Fruit fly (Drosophila melanogaster) whole organism, adult: ENCODE results near the gene frj.

Source experiments
- CG11617 ChIP-seq: fragments of 200-800 bp; sonication (Bioruptor generic); optimal IDR thresholded peaks from 2 replicates; lab custom pipeline; 2017; ENCODE audit warnings: mild to moderate bottlenecking, missing biosample characterization, missing genetic modification reagents, missing genetic modification characterization
- CG12768 ChIP-seq: fragments of 200-800 bp; sonication (Bioruptor generic); optimal IDR thresholded peaks from 2 replicates; lab custom pipeline; 2017; ENCODE audit warnings: missing biosample characterization, missing genetic modification characterization, mild to moderate bottlenecking, moderate library complexity, missing genetic modification reagents
- CG14711 ChIP-seq: fragments of 200-800 bp; sonication (Bioruptor generic); optimal IDR thresholded peaks from 2 replicates; lab custom pipeline; 2018; ENCODE audit warnings: missing biosample characterization, mild to moderate bottlenecking, missing genetic modification characterization, moderate library complexity
- CG1620 ChIP-seq: fragments of 200-800 bp; sonication (Bioruptor generic); optimal IDR thresholded peaks from 2 replicates; lab custom pipeline; 2016; ENCODE audit warnings: missing biosample characterization, missing genetic modification characterization
- CG33017 ChIP-seq: fragments of 200-800 bp; sonication (Bioruptor generic); optimal IDR thresholded peaks from 2 replicates; lab custom pipeline; 2018; ENCODE audit warnings: missing biosample characterization, mild to moderate bottlenecking, missing genetic modification characterization, moderate library complexity
- CG5204 ChIP-seq: fragments of 200-800 bp; sonication (Bioruptor generic); optimal IDR thresholded peaks from 2 replicates; lab custom pipeline; 2016; ENCODE audit warnings: missing biosample characterization, missing genetic modification characterization
- CG7045 ChIP-seq: fragments of 200-800 bp; sonication (Bioruptor generic); optimal IDR thresholded peaks from 2 replicates; lab custom pipeline; 2017; ENCODE audit warnings: missing biosample characterization, mild to moderate bottlenecking, missing genetic modification characterization
- CG7101 ChIP-seq: fragments of 200-800 bp; sonication (Bioruptor generic); optimal IDR thresholded peaks from 2 replicates; lab custom pipeline; 2018; ENCODE audit warnings: missing biosample characterization, mild to moderate bottlenecking, missing genetic modification characterization, moderate library complexity
- Clk ChIP-seq: fragments of 200-800 bp; sonication (Bioruptor generic); optimal IDR thresholded peaks from 2 replicates; lab custom pipeline; 2017; ENCODE audit warnings: missing biosample characterization, missing genetic modification characterization
- Crg-1 ChIP-seq: fragments of 200-800 bp; sonication (Bioruptor generic); optimal IDR thresholded peaks from 2 replicates; lab custom pipeline; 2016; ENCODE audit warnings: missing biosample characterization, missing genetic modification characterization
- Hr96 ChIP-seq: fragments of 200-800 bp; sonication (Bioruptor generic); optimal IDR thresholded peaks from 2 replicates; lab custom pipeline; 2016; ENCODE audit warnings: missing biosample characterization, missing genetic modification characterization
- Mnt ChIP-seq: fragments of 200-800 bp; sonication (Bioruptor generic); optimal IDR thresholded peaks from 2 replicates; lab custom pipeline; 2016; ENCODE audit warnings: missing biosample characterization, mild to moderate bottlenecking, missing genetic modification characterization
- bab1 ChIP-seq: fragments of 200-800 bp; sonication (Bioruptor generic); optimal IDR thresholded peaks from 3 replicates; lab custom pipeline; 2019; ENCODE audit warnings: missing biosample characterization, mild to moderate bottlenecking, missing genetic modification characterization, moderate library complexity
- cic ChIP-seq: fragments of 200-800 bp; sonication (Bioruptor generic); optimal IDR thresholded peaks from 2 replicates; lab custom pipeline; 2017; ENCODE audit warnings: missing biosample characterization, mild to moderate bottlenecking, missing genetic modification characterization, moderate library complexity
- cnc ChIP-seq, 2 experiments: fragments of >200 bp; optimal IDR thresholded peaks; 2 replicates each; lab custom pipeline; 2017
- kay ChIP-seq: fragments of 200-800 bp; sonication (Bioruptor generic); peaks from one replicate; lab custom pipeline; 2016; ENCODE audit warnings: missing biosample characterization, missing genetic modification characterization, borderline replicate concordance
- ovo ChIP-seq: fragments of 200-800 bp; sonication (Bioruptor generic); optimal IDR thresholded peaks from 2 replicates; lab custom pipeline; 2016; ENCODE audit warnings: missing biosample characterization, missing genetic modification characterization
- pad ChIP-seq: fragments of 200-800 bp; sonication (Bioruptor generic); optimal IDR thresholded peaks from 3 replicates; lab custom pipeline; 2017; ENCODE audit warnings: missing biosample characterization, missing genetic modification characterization, mild to moderate bottlenecking, moderate library complexity, missing genetic modification reagents
- tj ChIP-seq: fragments of 200-800 bp; sonication (Bioruptor generic); optimal IDR thresholded peaks from 3 replicates; lab custom pipeline; 2017; ENCODE audit warnings: missing biosample characterization, mild to moderate bottlenecking, missing genetic modification characterization, moderate library complexity
- toe ChIP-seq: fragments of 200-800 bp; sonication (Bioruptor generic); optimal IDR thresholded peaks from 2 replicates; lab custom pipeline; 2016; ENCODE audit warnings: missing biosample characterization, missing genetic modification characterization

frj gene

DNA sequence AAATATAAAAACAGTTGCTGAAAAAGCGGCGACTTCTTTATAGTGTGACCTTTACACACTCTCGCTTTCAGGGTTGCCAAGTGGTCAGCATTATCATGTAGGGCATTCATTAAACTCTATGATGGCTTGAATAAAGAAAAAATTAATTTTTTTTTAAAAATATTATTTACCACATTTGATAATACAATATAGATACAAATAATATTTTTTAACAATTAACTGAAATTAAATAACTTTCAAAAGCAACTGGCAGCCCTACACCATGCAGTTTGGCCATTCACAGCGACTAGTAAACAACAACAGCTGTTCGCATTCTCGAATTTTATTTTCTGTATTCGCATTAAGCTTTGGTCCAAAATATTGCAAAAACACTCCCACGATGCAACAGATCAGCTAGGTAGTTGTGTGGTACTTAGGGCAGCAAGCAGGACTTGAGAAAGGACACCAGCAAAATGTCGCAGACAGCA lies 35.0 kb downstream of the frj start, which contains the start of the genes Phf5a and CG31638:
Gene Phf5a, minus strand, starts transcription at position 61 of the 467 bp plus-strand sequence.
Gene CG31638, plus strand, starts transcription at position 279 of the 467 bp plus-strand sequence.
- peak; percentile 95 for TF ChIP-seq CG33017 (tag; lab: Kevin White, UChicago)
- TF ChIP-seq Hr96 = no peak
- no peak for TF ChIP-seq toe (GFP tag; lab: Kevin White, UChicago)
- TF ChIP-seq cic = peak; percentile 29
- TF ChIP-seq CG7045 (GFP tag; lab: Kevin White, UChicago) = peak; percentile 62
- TF ChIP-seq CG5204 = no peak
- TF ChIP-seq CG11617 (GFP tag; lab: Kevin White, UChicago) = peak; percentile 88
- peak; percentile 84 for TF ChIP-seq pad (GFP tag; lab: Kevin White, UChicago)
- TF ChIP-seq CG7101 (tag; lab: Kevin White, UChicago) = peak; percentile 97
- TF ChIP-seq Crg-1 (GFP tag; lab: Kevin White, UChicago) = peak; percentile 92
- no peak for TF ChIP-seq kay (GFP tag; lab: Kevin White, UChicago)
- TF ChIP-seq cnc (optimal IDR thresholded peaks at IDR 0.05; lab: Kevin White, UChicago) = no peak
- TF ChIP-seq CG12768 (GFP tag; lab: Kevin White, UChicago) = peak; percentile 97
- TF ChIP-seq Clk (GFP tag; lab: Kevin White, UChicago) = peak; percentile 86
- TF ChIP-seq bab1 (GFP tag; lab: Kevin White, UChicago) = peak; percentile 66
- peak; percentile 27 for TF ChIP-seq CG1620 (GFP tag; lab: Kevin White, UChicago)
- peak; percentile 85 for TF ChIP-seq ovo (GFP tag; lab: Kevin White, UChicago)
- TF ChIP-seq CG14711 (tag; lab: Kevin White, UChicago) = peak; percentile 100
- TF ChIP-seq Mnt (GFP tag; lab: Kevin White, UChicago) = peak; percentile 88
- TF ChIP-seq tj (GFP tag; lab: Kevin White, UChicago) = peak; percentile 84

DNA sequence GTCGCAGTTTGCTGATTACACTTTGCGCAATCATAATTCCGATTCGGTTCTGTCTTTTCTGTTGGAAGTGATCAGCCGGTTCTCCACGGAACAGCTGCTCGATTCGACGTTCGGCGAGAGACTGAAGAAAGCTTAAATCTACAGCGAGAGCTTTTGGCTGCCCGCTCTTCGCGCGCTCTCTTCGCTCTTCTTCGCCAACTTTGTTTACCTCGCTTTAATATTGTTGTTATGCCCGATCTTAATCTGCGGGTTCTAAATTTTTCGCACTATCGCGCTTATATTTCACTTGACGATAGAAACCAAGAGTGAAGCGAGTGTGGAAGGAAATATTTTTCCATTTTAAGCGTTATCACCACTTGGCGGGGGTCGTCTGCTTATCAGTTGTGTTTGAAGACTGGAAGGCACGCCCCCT lies 38.6 kb downstream of the frj start, which contains the start of gene CG9547:
Gene CG9547, minus strand, starts transcription at position 128 of the 412 bp plus-strand sequence.
- no peak for TF ChIP-seq toe (GFP tag; lab: Kevin White, UChicago)
- TF ChIP-seq kay (GFP tag; lab: Kevin White, UChicago) = no peak
- no peak for TF ChIP-seq CG5204
- TF ChIP-seq CG14711 (tag; lab: Kevin White, UChicago) = no peak
- TF ChIP-seq CG7101 (tag; lab: Kevin White, UChicago) = peak; percentile 69
- TF ChIP-seq Hr96 = no peak
- peak; percentile 44 for TF ChIP-seq Crg-1 (GFP tag; lab: Kevin White, UChicago)
- TF ChIP-seq bab1 (GFP tag; lab: Kevin White, UChicago) = peak; percentile 68
- TF ChIP-seq CG11617 (GFP tag; lab: Kevin White, UChicago) = peak; percentile 48
- peak; percentile 36 for TF ChIP-seq tj (GFP tag; lab: Kevin White, UChicago)
- peak; percentile 93 for TF ChIP-seq cic
- TF ChIP-seq CG12768 (GFP tag; lab: Kevin White, UChicago) = peak; percentile 87
- TF ChIP-seq ovo (GFP tag; lab: Kevin White, UChicago) = no peak
- TF ChIP-seq CG33017 (tag; lab: Kevin White, UChicago) = peak; percentile 79
- peak; percentile 48 for TF ChIP-seq Mnt (GFP tag; lab: Kevin White, UChicago)
- TF ChIP-seq CG7045 (GFP tag; lab: Kevin White, UChicago) = peak; percentile 24
- TF ChIP-seq cnc (optimal IDR thresholded peaks at IDR 0.05; lab: Kevin White, UChicago) = no peak
- peak; percentile 9 for TF ChIP-seq pad (GFP tag; lab: Kevin White, UChicago)
- TF ChIP-seq CG1620 (GFP tag; lab: Kevin White, UChicago) = no peak
- TF ChIP-seq Clk (GFP tag; lab: Kevin White, UChicago) = no peak

DNA sequence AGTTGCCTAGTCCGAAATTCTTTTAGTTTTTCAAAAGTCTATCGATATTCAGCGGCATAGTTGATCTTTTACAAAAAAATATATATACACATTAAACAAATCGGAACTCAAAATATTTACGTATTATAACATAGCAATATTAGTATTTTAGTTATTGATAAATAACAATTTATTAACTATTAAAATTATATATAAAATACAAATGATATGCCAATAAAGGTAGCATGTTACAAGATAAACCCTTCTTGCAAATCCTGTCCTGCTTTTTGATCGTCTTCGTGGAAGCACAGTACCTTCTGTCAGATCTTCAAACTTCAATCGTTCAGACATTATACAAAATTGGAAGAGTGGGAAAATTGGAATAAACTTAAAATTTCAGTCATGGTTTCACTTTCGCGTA lies 40.9 kb downstream of the frj start, which contains the start of gene CG9550:
Gene CG9550, plus strand, starts transcription at position 301 of the 400 bp plus-strand sequence.
- no peak for TF ChIP-seq pad (GFP tag; lab: Kevin White, UChicago)
- TF ChIP-seq CG5204 = no peak
- no peak for TF ChIP-seq CG14711 (tag; lab: Kevin White, UChicago)

DNA sequence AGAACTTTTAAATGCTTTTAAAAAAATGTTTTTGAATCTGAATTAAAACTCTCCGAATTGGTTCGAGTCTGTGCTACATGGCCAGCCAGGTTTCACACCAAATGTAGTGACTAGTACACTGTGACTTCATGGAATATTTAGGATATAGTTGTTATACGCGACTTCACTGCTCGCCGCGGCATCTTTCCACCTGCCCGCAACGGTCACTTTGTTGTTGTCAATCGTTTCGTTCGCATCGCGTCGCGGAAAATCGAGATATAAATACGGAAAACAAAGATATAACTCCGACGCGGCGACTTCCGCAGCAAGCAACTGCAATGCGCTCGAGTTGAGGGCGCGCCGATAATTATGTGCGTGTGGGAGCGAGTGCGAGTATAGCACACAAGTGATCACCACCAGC lies 42.6 kb downstream of the frj start, which contains the start of gene CG31637:
Gene CG31637, plus strand, starts transcription at position 200 of the 400 bp plus-strand sequence.
- TF ChIP-seq Hr96 (no peak), cnc (optimal IDR thresholded peaks at IDR 0.05; lab: Kevin White, UChicago) (no peak), Clk (GFP tag; lab: Kevin White, UChicago) (no peak), tj (GFP tag; lab: Kevin White, UChicago) (no peak), CG7101 (tag; lab: Kevin White, UChicago) (peak; percentile 15), CG14711 (tag; lab: Kevin White, UChicago) (no peak), cic (peak; percentile 11), Crg-1 (GFP tag; lab: Kevin White, UChicago) (no peak), CG1620 (GFP tag; lab: Kevin White, UChicago) (no peak), pad (GFP tag; lab: Kevin White, UChicago) (peak; percentile 18), bab1 (GFP tag; lab: Kevin White, UChicago) (peak; percentile 55)

DNA sequence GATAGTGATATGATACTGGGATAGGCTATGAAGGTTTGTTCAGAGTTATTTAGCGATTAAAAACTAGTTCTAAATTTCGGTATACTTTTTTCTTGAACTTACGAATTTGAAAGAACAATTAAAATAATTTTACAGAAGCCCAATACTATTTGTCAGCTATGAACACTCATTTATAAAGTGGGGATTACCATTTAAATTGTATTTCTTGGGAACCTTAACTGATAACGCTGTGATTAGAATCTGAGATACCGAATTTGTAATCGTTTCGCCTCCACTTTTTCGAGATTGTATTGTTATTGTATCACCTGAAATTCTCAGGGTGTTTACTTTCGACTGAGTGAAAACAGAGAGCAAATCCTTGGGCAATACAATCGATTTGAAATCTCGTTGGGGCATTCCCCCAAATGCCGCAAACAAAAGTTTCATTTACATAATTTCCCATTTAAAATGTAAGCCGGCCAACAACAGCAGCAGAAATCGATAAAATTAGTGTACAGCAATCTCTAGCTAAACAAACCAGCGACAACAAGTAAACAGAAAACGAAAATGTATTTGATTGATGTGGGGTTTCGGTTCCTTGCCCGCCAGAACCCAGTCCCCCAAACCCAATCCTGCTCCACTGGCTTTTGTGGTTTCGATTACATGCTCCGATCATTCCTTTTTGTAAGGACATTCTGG lies 44.9 kb downstream of the frj start:
- no peak for TF ChIP-seq kay (GFP tag; lab: Kevin White, UChicago)
- no peak for TF ChIP-seq CG11617 (GFP tag; lab: Kevin White, UChicago)
- TF ChIP-seq cic = no peak
- no peak for TF ChIP-seq tj (GFP tag; lab: Kevin White, UChicago)
- TF ChIP-seq CG7101 (tag; lab: Kevin White, UChicago) = no peak
- no peak for TF ChIP-seq CG5204
- TF ChIP-seq CG33017 (tag; lab: Kevin White, UChicago) = no peak
- no peak for TF ChIP-seq Crg-1 (GFP tag; lab: Kevin White, UChicago)
